Worm (Caenorhabditis elegans): Measurements from ENCODE around the gene C23G10.11.

DNA sequence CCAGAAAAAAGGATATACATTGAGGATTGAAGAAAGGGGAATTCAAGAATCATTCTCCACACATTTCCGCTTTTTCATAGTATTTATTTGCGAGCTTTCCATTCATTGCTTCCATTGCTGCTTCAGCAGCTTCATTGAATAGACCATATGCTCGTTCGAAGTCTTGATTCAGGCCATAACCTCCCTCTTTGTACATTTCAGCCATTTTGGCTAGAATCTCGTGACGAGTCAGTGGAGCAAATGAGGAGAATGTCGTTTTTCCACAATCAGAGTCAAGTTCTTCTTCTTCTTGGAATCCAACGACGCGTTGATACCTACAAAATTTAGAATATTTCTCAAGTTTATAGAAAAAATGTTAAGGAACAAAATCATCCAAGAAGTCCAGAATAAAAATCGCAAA is 50.1 kb downstream of the C23G10.11 start:
- TF ChIP-seq ztf-29 (GFP tag; IDR thresholded peaks at IDR 0.05) (no peak), ztf-23 (GFP tag; IDR thresholded peaks at IDR 0.05) (no peak), med-1 (GFP tag; optimal IDR thresholded peaks at IDR 0.05; ENCODE audit: insufficient read depth) (no peak), tab-1 (GFP tag; IDR thresholded peaks at IDR 0.05) (no peak), ref-1 (GFP tag; conservative IDR thresholded peaks at IDR 0.05) (no peak), flt-1 (GFP tag; IDR thresholded peaks at IDR 0.05) (no peak), klf-2 (GFP tag; conservative IDR thresholded peaks at IDR 0.05) (no peak), cog-1 (tag; optimal IDR thresholded peaks at IDR 0.05) (no peak), T22C8.4 (GFP tag; IDR thresholded peaks at IDR 0.05) (no peak)
